Fruit fly (Drosophila melanogaster) whole organism, embryonic: ENCODE results near the gene CG13053.

Source experiments
- Bgb ChIP-seq: fragments of 200-800 bp; sonication (Bioruptor generic); IDR thresholded peaks from 2 replicates; pipeline ENCODE4 v1.3.6; 2022; ENCODE audit warnings: missing biosample characterization, missing genetic modification characterization; ENCODE audit not compliant: partially characterized antibody
- Bteb2 ChIP-seq: fragments of 200-800 bp; sonication (Bioruptor generic); optimal IDR thresholded peaks from 2 replicates; lab custom pipeline; 2016; ENCODE audit warnings: missing biosample characterization, missing genetic modification characterization
- CG10565 ChIP-seq: fragments of 200-800 bp; sonication (Bioruptor generic); optimal IDR thresholded peaks from 3 replicates; lab custom pipeline; 2016; ENCODE audit warnings: missing biosample characterization, mild to moderate bottlenecking, missing genetic modification characterization
- CG11456 ChIP-seq: fragments of 200-800 bp; sonication (Bioruptor generic); IDR thresholded peaks from 3 replicates; pipeline ENCODE4 v1.3.6; 2022; ENCODE audit warnings: missing biosample characterization, missing genetic modification characterization
- CG12071 ChIP-seq: fragments of 200-800 bp; sonication (Bioruptor generic); optimal IDR thresholded peaks from 3 replicates; lab custom pipeline; 2018; ENCODE audit warnings: missing biosample characterization, mild to moderate bottlenecking, missing genetic modification characterization
- CG12219 ChIP-seq: fragments of 200-800 bp; sonication (Bioruptor generic); optimal IDR thresholded peaks from 3 replicates; lab custom pipeline; 2018; ENCODE audit warnings: missing biosample characterization, mild to moderate bottlenecking, missing genetic modification characterization
- CG12744 ChIP-seq: fragments of 200-800 bp; sonication (Bioruptor generic); optimal IDR thresholded peaks from 2 replicates; lab custom pipeline; 2016; ENCODE audit warnings: missing biosample characterization, missing genetic modification characterization
- CG15011 ChIP-seq: fragments of 200-800 bp; sonication (Bioruptor generic); optimal IDR thresholded peaks from 3 replicates; lab custom pipeline; 2018; ENCODE audit warnings: missing biosample characterization, mild to moderate bottlenecking, missing genetic modification characterization
- CG1529 ChIP-seq: fragments of 200-800 bp; sonication (Bioruptor generic); optimal IDR thresholded peaks from 3 replicates; lab custom pipeline; 2018; ENCODE audit warnings: missing biosample characterization, missing genetic modification characterization
- CG16779 ChIP-seq: fragments of 200-800 bp; sonication (Bioruptor generic); IDR thresholded peaks from 2 replicates; pipeline ENCODE4 v1.3.6; 2022; ENCODE audit warnings: missing biosample characterization, missing genetic modification characterization
- CG16813 ChIP-seq: fragments of 200-800 bp; sonication (Bioruptor generic); IDR thresholded peaks from 3 replicates; pipeline ENCODE4 v1.3.6; 2022; ENCODE audit warnings: missing biosample characterization, missing genetic modification characterization; ENCODE audit not compliant: partially characterized antibody
- CG17186 ChIP-seq: fragments of 200-800 bp; sonication (Bioruptor generic); optimal IDR thresholded peaks from 3 replicates; lab custom pipeline; 2017; ENCODE audit warnings: missing biosample characterization, missing genetic modification reagents, missing genetic modification characterization
- CG17912 ChIP-seq: fragments of 200-800 bp; sonication (Bioruptor generic); optimal IDR thresholded peaks from 2 replicates; lab custom pipeline; 2018; ENCODE audit warnings: missing biosample characterization, mild to moderate bottlenecking, missing genetic modification characterization
- CG32532 ChIP-seq: fragments of 200-800 bp; sonication (Bioruptor generic); IDR thresholded peaks from 2 replicates; pipeline ENCODE4 v1.3.6; 2022; ENCODE audit warnings: missing biosample characterization, missing genetic modification characterization
- CG32772 ChIP-seq: fragments of 200-800 bp; sonication (Bioruptor generic); IDR thresholded peaks from 2 replicates; pipeline ENCODE4 v1.3.6; 2022; ENCODE audit warnings: missing biosample characterization, missing genetic modification characterization
- CG43689 ChIP-seq: fragments of 200-800 bp; sonication (Bioruptor generic); IDR thresholded peaks from 2 replicates; pipeline ENCODE4 v1.3.6; 2022; ENCODE audit warnings: missing biosample characterization, missing genetic modification characterization
- CG4730 ChIP-seq: fragments of 200-800 bp; sonication (Bioruptor generic); IDR thresholded peaks from 2 replicates; pipeline ENCODE4 v1.3.6; 2022; ENCODE audit warnings: missing biosample characterization, missing genetic modification characterization
- CG7556 ChIP-seq: fragments of 200-800 bp; sonication (Bioruptor generic); optimal IDR thresholded peaks from 2 replicates; lab custom pipeline; 2017; ENCODE audit warnings: missing biosample characterization, mild to moderate bottlenecking, missing genetic modification characterization
- CG7928 ChIP-seq: fragments of 200-800 bp; sonication (Bioruptor generic); optimal IDR thresholded peaks from 2 replicates; lab custom pipeline; 2017; ENCODE audit warnings: missing biosample characterization, mild to moderate bottlenecking, missing genetic modification characterization
- CG9609 ChIP-seq: fragments of 200-800 bp; sonication (Bioruptor generic); optimal IDR thresholded peaks from 3 replicates; lab custom pipeline; 2016; ENCODE audit warnings: missing biosample characterization, missing genetic modification characterization
- CrebB ChIP-seq: fragments of 200-800 bp; sonication (Bioruptor generic); optimal IDR thresholded peaks from 3 replicates; lab custom pipeline; 2018; ENCODE audit warnings: missing biosample characterization, mild to moderate bottlenecking, missing genetic modification characterization
- Deaf1 ChIP-seq: fragments of 200-800 bp; optimal IDR thresholded peaks from 3 replicates; lab custom pipeline; 2019; ENCODE audit warnings: missing biosample characterization, mild to moderate bottlenecking, missing genetic modification characterization, moderate library complexity
- Dek ChIP-seq: fragments of 200-800 bp; sonication (Bioruptor generic); optimal IDR thresholded peaks from 3 replicates; lab custom pipeline; 2019; ENCODE audit warnings: missing biosample characterization, mild to moderate bottlenecking, missing genetic modification characterization, moderate library complexity
- Dip3 ChIP-seq: fragments of 200-800 bp; sonication (Bioruptor generic); optimal IDR thresholded peaks from 3 replicates; lab custom pipeline; 2016; ENCODE audit warnings: missing biosample characterization, missing genetic modification characterization
- Dll ChIP-seq: fragments of 200-800 bp; sonication (Bioruptor generic); IDR thresholded peaks from 4 replicates; pipeline ENCODE4 v1.3.6; 2022; ENCODE audit warnings: missing biosample characterization, missing genetic modification characterization; ENCODE audit not compliant: partially characterized antibody
- Dp ChIP-seq: fragments of 200-800 bp; sonication (Bioruptor generic); optimal IDR thresholded peaks from 2 replicates; lab custom pipeline; 2018; ENCODE audit warnings: missing biosample characterization, mild to moderate bottlenecking, missing genetic modification characterization, moderate library complexity
- HLH3B ChIP-seq: fragments of 200-800 bp; sonication (Bioruptor generic); IDR thresholded peaks from 2 replicates; pipeline ENCODE4 v1.3.6; 2022; ENCODE audit warnings: missing biosample characterization, missing genetic modification characterization
- HLH54F ChIP-seq: fragments of 200-800 bp; sonication (Bioruptor generic); optimal IDR thresholded peaks from 3 replicates; lab custom pipeline; 2016; ENCODE audit warnings: missing biosample characterization, missing genetic modification characterization
- HmgZ ChIP-seq: fragments of 200-800 bp; sonication (Bioruptor generic); optimal IDR thresholded peaks from 2 replicates; lab custom pipeline; 2018; ENCODE audit warnings: missing biosample characterization, mild to moderate bottlenecking, missing genetic modification characterization
- NC2α ChIP-seq: fragments of 200-800 bp; sonication (Bioruptor generic); optimal IDR thresholded peaks from 2 replicates; lab custom pipeline; 2016; ENCODE audit warnings: missing biosample characterization, missing genetic modification characterization
- Nf-YB ChIP-seq: fragments of 200-800 bp; sonication (Bioruptor generic); optimal IDR thresholded peaks from 3 replicates; lab custom pipeline; 2019; ENCODE audit warnings: missing biosample characterization, mild to moderate bottlenecking, missing genetic modification characterization, moderate library complexity
- Oli ChIP-seq: fragments of 200-800 bp; sonication (Bioruptor generic); optimal IDR thresholded peaks from 2 replicates; lab custom pipeline; 2018; ENCODE audit warnings: missing biosample characterization, mild to moderate bottlenecking, missing genetic modification characterization, moderate library complexity
- YL-1 ChIP-seq: fragments of 200-800 bp; sonication (Bioruptor generic); optimal IDR thresholded peaks from 3 replicates; lab custom pipeline; 2017; ENCODE audit warnings: missing biosample characterization, mild to moderate bottlenecking, missing genetic modification characterization
- eyg ChIP-seq: fragments of 200-800 bp; sonication (Bioruptor generic); optimal IDR thresholded peaks from 3 replicates; lab custom pipeline; 2016; ENCODE audit warnings: missing biosample characterization, missing genetic modification characterization
- fru ChIP-seq: fragments of >200 bp; optimal IDR thresholded peaks from 2 replicates; lab custom pipeline; 2017
- gcm ChIP-seq: fragments of 200-800 bp; sonication (Bioruptor generic); optimal IDR thresholded peaks from 2 replicates; lab custom pipeline; 2019; ENCODE audit warnings: missing biosample characterization, mild to moderate bottlenecking, missing genetic modification characterization, moderate library complexity
- gsb ChIP-seq: fragments of 200-800 bp; sonication (Bioruptor generic); IDR thresholded peaks from 2 replicates; pipeline ENCODE4 v1.3.6; 2022; ENCODE audit warnings: missing biosample characterization, missing genetic modification characterization
- jumu ChIP-seq: fragments of 200-800 bp; sonication (Bioruptor generic); optimal IDR thresholded peaks from 3 replicates; lab custom pipeline; 2016; ENCODE audit warnings: missing biosample characterization, missing genetic modification characterization
- ken ChIP-seq: fragments of 200-800 bp; sonication (Bioruptor generic); IDR thresholded peaks from 3 replicates; pipeline ENCODE4 v1.3.6; 2022; ENCODE audit warnings: missing biosample characterization, missing genetic modification characterization
- lab ChIP-seq: fragments of 200-800 bp; sonication (Bioruptor generic); optimal IDR thresholded peaks from 3 replicates; lab custom pipeline; 2017; ENCODE audit warnings: missing biosample characterization, missing genetic modification characterization, mild to moderate bottlenecking, moderate library complexity, missing genetic modification reagents
- lov ChIP-seq, 2 experiments: fragments of 200-800 bp in 1 of 2; fragments of >200 bp in 1 of 2; sonication (Bioruptor generic) in 1 of 2; IDR thresholded peaks in 1 of 2; optimal IDR thresholded peaks in 1 of 2; 2 replicates in 1 of 2; 3 replicates in 1 of 2; pipeline versions ENCODE4 v1.3.6 to Lab custom; 2017 to 2022; ENCODE audit warnings: missing biosample characterization in 1 of 2, missing genetic modification characterization in 1 of 2
- mld ChIP-seq: fragments of 200-800 bp; sonication (Bioruptor generic); IDR thresholded peaks from 3 replicates; pipeline ENCODE4 v1.3.6; 2022; ENCODE audit warnings: missing biosample characterization, missing genetic modification characterization; ENCODE audit not compliant: partially characterized antibody
- nom ChIP-seq: fragments of 200-800 bp; sonication (Bioruptor generic); optimal IDR thresholded peaks from 2 replicates; lab custom pipeline; 2017; ENCODE audit warnings: missing biosample characterization, missing genetic modification characterization, mild to moderate bottlenecking, moderate library complexity, missing genetic modification reagents
- pros ChIP-seq: fragments of 200-800 bp; sonication (Bioruptor generic); optimal IDR thresholded peaks from 3 replicates; lab custom pipeline; 2019; ENCODE audit warnings: missing biosample characterization, mild to moderate bottlenecking, missing genetic modification characterization, moderate library complexity
- scrt ChIP-seq: fragments of 200-800 bp; sonication (Bioruptor generic); optimal IDR thresholded peaks from 2 replicates; lab custom pipeline; 2018; ENCODE audit warnings: missing biosample characterization, mild to moderate bottlenecking, missing genetic modification characterization, moderate library complexity
- sima ChIP-seq: fragments of 200-800 bp; sonication (Bioruptor generic); optimal IDR thresholded peaks from 2 replicates; lab custom pipeline; 2016; ENCODE audit warnings: missing biosample characterization, missing genetic modification characterization
- tgo ChIP-seq: fragments of 200-800 bp; sonication (Bioruptor generic); IDR thresholded peaks from 3 replicates; pipeline ENCODE4 v1.3.6; 2022; ENCODE audit warnings: missing biosample characterization, missing genetic modification characterization
- tin ChIP-seq: fragments of 200-800 bp; sonication (Bioruptor generic); optimal IDR thresholded peaks from 3 replicates; lab custom pipeline; 2016; ENCODE audit warnings: missing biosample characterization, missing genetic modification characterization
- trem ChIP-seq: fragments of 200-800 bp; optimal IDR thresholded peaks from 3 replicates; lab custom pipeline; 2019; ENCODE audit warnings: missing biosample characterization, mild to moderate bottlenecking, missing genetic modification characterization, moderate library complexity
- ttk ChIP-seq: fragments of 200-800 bp; sonication (Bioruptor generic); IDR thresholded peaks from 2 replicates; pipeline ENCODE4 v2.1.2; 2022; ENCODE audit warnings: missing biosample characterization, missing genetic modification characterization

The CG13053 gene

dm6 chr3L:16228659-16229205 lies 30.8 kb downstream of the CG13053 start, which contains the start of gene Tmx3 (continued):
- TF ChIP-seq trem (tag; lab: Kevin White, UChicago) (peak; percentile 83), CG12219 (GFP tag; lab: Kevin White, UChicago) (no peak), CG4730 (GFP tag; lab: Robert Waterston, UW) (peak; percentile 88), HLH54F (GFP tag; lab: Kevin White, UChicago) (peak; percentile 59), CG12744 (GFP tag; lab: Kevin White, UChicago) (peak; percentile 27), pros (GFP tag; lab: Kevin White, UChicago) (no peak), Dek (tag; lab: Kevin White, UChicago) (peak; percentile 92), HmgZ (tag; lab: Kevin White, UChicago) (peak; percentile 78), scrt (peak; percentile 67), Deaf1 (tag; lab: Kevin White, UChicago) (no peak), CG17186 (GFP tag; lab: Kevin White, UChicago) (peak; percentile 11), CG10565 (GFP tag; lab: Kevin White, UChicago) (no peak), fru (lab: Kevin White, UChicago) (no peak), CG32772 (GFP tag; lab: Robert Waterston, UW) (peak; percentile 95), gsb (GFP tag; lab: Robert Waterston, UW) (no peak), CrebB (tag; lab: Kevin White, UChicago) (peak; percentile 61), ttk (GFP tag; lab: Robert Waterston, UW) (peak; percentile 88), CG11456 (GFP tag; lab: Robert Waterston, UW) (peak; percentile 95), jumu (peak; percentile 23), CG15011 (GFP tag; lab: Kevin White, UChicago) (peak; percentile 54), sima (GFP tag; lab: Kevin White, UChicago) (no peak), tin (GFP tag; lab: Kevin White, UChicago) (peak; percentile 71), CG43689 (GFP tag; lab: Robert Waterston, UW) (peak; percentile 70; the same call in 1 of the 2 replicates), CG16779 (peak; percentile 80), Oli (tag; lab: Kevin White, UChicago) (peak; percentile 81), Bgb (GFP tag; lab: Robert Waterston, UW) (no peak), CG17912 (GFP tag; lab: Kevin White, UChicago) (no peak), Dp (GFP tag; lab: Kevin White, UChicago) (peak; percentile 28), Dip3 (peak; percentile 72), Bteb2 (GFP tag; lab: Kevin White, UChicago) (peak; percentile 48), Dll (GFP tag; lab: Robert Waterston, UW) (0 out of 4 replicates have a peak, but pooled peaks have one; percentile 38), CG9609 (GFP tag; lab: Kevin White, UChicago) (peak; percentile 62), mld (GFP tag; lab: Robert Waterston, UW) (no peak), lov (optimal IDR thresholded peaks at IDR 0.05; lab: Kevin White, UChicago) (no peak), lov (GFP tag; IDR thresholded peaks at IDR 0.05; lab: Robert Waterston, UW) (peak; percentile 73; the same call in 1 of the 3 replicates), CG7556 (GFP tag; lab: Kevin White, UChicago) (peak; percentile 86), gcm (GFP tag; lab: Kevin White, UChicago) (peak; percentile 67), Nf-YB (GFP tag; lab: Kevin White, UChicago) (no peak), tgo (GFP tag; lab: Robert Waterston, UW) (peak; percentile 94), YL-1 (GFP tag; lab: Kevin White, UChicago) (peak; percentile 84), ken (GFP tag; lab: Robert Waterston, UW) (peak; percentile 92), nom (GFP tag; lab: Kevin White, UChicago) (peak; percentile 51), lab (GFP tag; lab: Kevin White, UChicago) (peak; percentile 87), CG1529 (peak; percentile 21), CG32532 (GFP tag; lab: Robert Waterston, UW) (peak; percentile 96), CG7928 (GFP tag; lab: Kevin White, UChicago) (peak; percentile 33), eyg (GFP tag; lab: Kevin White, UChicago) (no peak), NC2α (no peak), HLH3B (GFP tag; lab: Robert Waterston, UW) (peak; percentile 92), CG12071 (no peak), CG16813 (GFP tag; lab: Robert Waterston, UW) (no peak)
